Fruit fly (Drosophila melanogaster) whole organism, embryonic: Measurements from ENCODE around the gene usp.

Source experiments
- Atf6 ChIP-seq: fragments of 200-800 bp; sonication (Bioruptor generic); IDR thresholded peaks from 2 replicates; pipeline ENCODE4 v1.3.6; 2022; ENCODE audit warnings: missing biosample characterization, missing genetic modification characterization
- B-H1 ChIP-seq: fragments of 200-800 bp; sonication (Bioruptor generic); IDR thresholded peaks from 3 replicates; pipeline ENCODE4 v1.3.6; 2022; ENCODE audit warnings: missing biosample characterization, missing genetic modification characterization
- CG10543 ChIP-seq: fragments of 200-800 bp; sonication (Bioruptor generic); optimal IDR thresholded peaks from 3 replicates; lab custom pipeline; 2017; ENCODE audit warnings: missing biosample characterization, mild to moderate bottlenecking, missing genetic modification characterization, moderate library complexity
- CG12659 ChIP-seq: fragments of 200-800 bp; sonication (Bioruptor generic); optimal IDR thresholded peaks from 3 replicates; lab custom pipeline; 2017; ENCODE audit warnings: mild to moderate bottlenecking, missing biosample characterization, missing genetic modification reagents, missing genetic modification characterization
- CG12942 ChIP-seq: fragments of 200-800 bp; sonication (Bioruptor generic); optimal IDR thresholded peaks from 3 replicates; lab custom pipeline; 2016; ENCODE audit warnings: missing biosample characterization, missing genetic modification characterization
- CG1603 ChIP-seq: fragments of 200-800 bp; sonication (Bioruptor generic); optimal IDR thresholded peaks from 2 replicates; lab custom pipeline; 2019; ENCODE audit warnings: missing biosample characterization, mild to moderate bottlenecking, missing genetic modification characterization, moderate library complexity
- CG16863 ChIP-seq: fragments of 200-800 bp; sonication (Bioruptor generic); optimal IDR thresholded peaks from 3 replicates; lab custom pipeline; 2016; ENCODE audit warnings: missing biosample characterization, missing genetic modification characterization
- CG1832 ChIP-seq: fragments of 200-800 bp; sonication (Bioruptor generic); optimal IDR thresholded peaks from 2 replicates; lab custom pipeline; 2017; ENCODE audit warnings: missing biosample characterization, mild to moderate bottlenecking, missing genetic modification characterization, inconsistent platforms
- CG18619 ChIP-seq: fragments of 200-800 bp; sonication (Bioruptor generic); optimal IDR thresholded peaks from 3 replicates; lab custom pipeline; 2017; ENCODE audit warnings: missing biosample characterization, mild to moderate bottlenecking, missing genetic modification characterization
- CG31365 ChIP-seq: fragments of 200-800 bp; sonication (Bioruptor generic); optimal IDR thresholded peaks from 2 replicates; lab custom pipeline; 2018; ENCODE audit warnings: missing biosample characterization, mild to moderate bottlenecking, missing genetic modification characterization
- CG4282 ChIP-seq: fragments of 200-800 bp; sonication (Bioruptor generic); optimal IDR thresholded peaks from 2 replicates; lab custom pipeline; 2016; ENCODE audit warnings: missing biosample characterization, missing genetic modification characterization
- CG6654 ChIP-seq: fragments of 200-800 bp; sonication (Bioruptor generic); optimal IDR thresholded peaks from 2 replicates; lab custom pipeline; 2017; ENCODE audit warnings: missing biosample characterization, mild to moderate bottlenecking, missing genetic modification characterization
- CG7839 ChIP-seq: fragments of 200-800 bp; sonication (Bioruptor generic); optimal IDR thresholded peaks from 3 replicates; lab custom pipeline; 2018; ENCODE audit warnings: missing biosample characterization, mild to moderate bottlenecking, missing genetic modification characterization, moderate library complexity
- CG8924 ChIP-seq: fragments of 200-800 bp; optimal IDR thresholded peaks from 3 replicates; lab custom pipeline; 2019; ENCODE audit warnings: missing biosample characterization, mild to moderate bottlenecking, missing genetic modification characterization, moderate library complexity
- CTCF ChIP-seq: fragments of 200-800 bp; sonication (Bioruptor generic); optimal IDR thresholded peaks from 2 replicates; lab custom pipeline; 2017; ENCODE audit warnings: missing biosample characterization, mild to moderate bottlenecking, missing genetic modification characterization, moderate library complexity
- CkIIα-i1 ChIP-seq: fragments of 200-800 bp; sonication (Bioruptor generic); IDR thresholded peaks from 2 replicates; pipeline ENCODE4 v1.3.6; 2022; ENCODE audit warnings: missing biosample characterization, missing genetic modification characterization
- CoRest ChIP-seq: fragments of 200-800 bp; sonication (Bioruptor generic); optimal IDR thresholded peaks from 3 replicates; lab custom pipeline; 2018; ENCODE audit warnings: missing biosample characterization, mild to moderate bottlenecking, missing genetic modification characterization, moderate library complexity
- D19B ChIP-seq: fragments of 200-800 bp; sonication (Bioruptor generic); optimal IDR thresholded peaks from 2 replicates; lab custom pipeline; 2017; ENCODE audit warnings: missing biosample characterization, mild to moderate bottlenecking, missing genetic modification characterization
- E2f2 ChIP-seq: fragments of 200-800 bp; sonication (Bioruptor generic); IDR thresholded peaks from 2 replicates; pipeline ENCODE4 v1.3.6; 2022; ENCODE audit warnings: missing biosample characterization, missing genetic modification characterization
- Fer3 ChIP-seq: fragments of 200-800 bp; sonication (Bioruptor generic); optimal IDR thresholded peaks from 2 replicates; lab custom pipeline; 2018; ENCODE audit warnings: missing biosample characterization, mild to moderate bottlenecking, missing genetic modification characterization, moderate library complexity
- Gsc ChIP-seq: fragments of 200-800 bp; sonication (Bioruptor generic); IDR thresholded peaks from 2 replicates; pipeline ENCODE4 v1.3.6; 2022; ENCODE audit warnings: missing biosample characterization, missing genetic modification characterization
- H2.0 ChIP-seq: fragments of 200-800 bp; sonication (Bioruptor generic); IDR thresholded peaks from 2 replicates; pipeline ENCODE4 v1.3.6; 2022; ENCODE audit warnings: missing biosample characterization, missing genetic modification characterization
- Lim3 ChIP-seq: fragments of 200-800 bp; sonication (Bioruptor generic); IDR thresholded peaks from 2 replicates; pipeline ENCODE4 v1.3.6; 2022; ENCODE audit warnings: missing biosample characterization, missing genetic modification characterization
- Ravus ChIP-seq: fragments of 200-800 bp; sonication (Bioruptor generic); IDR thresholded peaks from 2 replicates; pipeline ENCODE4 v1.3.6; 2022; ENCODE audit warnings: missing biosample characterization, missing genetic modification characterization
- YL-1 ChIP-seq: fragments of 200-800 bp; sonication (Bioruptor generic); optimal IDR thresholded peaks from 3 replicates; lab custom pipeline; 2017; ENCODE audit warnings: missing biosample characterization, mild to moderate bottlenecking, missing genetic modification characterization
- abd-A ChIP-seq: fragments of 200-800 bp; sonication (Bioruptor generic); optimal IDR thresholded peaks from 3 replicates; lab custom pipeline; 2019; ENCODE audit warnings: missing biosample characterization, mild to moderate bottlenecking, missing genetic modification characterization, moderate library complexity
- amos ChIP-seq: fragments of 200-800 bp; sonication (Bioruptor generic); IDR thresholded peaks from 2 replicates; pipeline ENCODE4 v1.3.6; 2022; ENCODE audit warnings: missing biosample characterization, missing genetic modification characterization; ENCODE audit not compliant: partially characterized antibody
- bab2 ChIP-seq: fragments of 200-800 bp; sonication (Bioruptor generic); optimal IDR thresholded peaks from 2 replicates; lab custom pipeline; 2016; ENCODE audit warnings: missing biosample characterization, missing genetic modification characterization
- cato ChIP-seq: fragments of 200-800 bp; sonication (Bioruptor generic); optimal IDR thresholded peaks from 2 replicates; lab custom pipeline; 2016; ENCODE audit warnings: missing biosample characterization, missing genetic modification characterization, borderline replicate concordance
- caup ChIP-seq: fragments of 200-800 bp; sonication (Bioruptor generic); optimal IDR thresholded peaks from 3 replicates; lab custom pipeline; 2017; ENCODE audit warnings: missing biosample characterization, mild to moderate bottlenecking, missing genetic modification characterization, moderate library complexity; ENCODE audit not compliant: severe bottlenecking
- chm ChIP-seq: fragments of 200-800 bp; sonication (Bioruptor generic); IDR thresholded peaks from 2 replicates; pipeline ENCODE4 v1.3.6; 2022; ENCODE audit warnings: missing biosample characterization, missing genetic modification characterization
- chn ChIP-seq: fragments of 200-800 bp; sonication (Bioruptor generic); optimal IDR thresholded peaks from 2 replicates; lab custom pipeline; 2016; ENCODE audit warnings: missing biosample characterization, missing genetic modification characterization
- corto ChIP-seq: fragments of 200-800 bp; sonication (Bioruptor generic); optimal IDR thresholded peaks from 2 replicates; lab custom pipeline; 2016; ENCODE audit warnings: missing biosample characterization, mild to moderate bottlenecking, missing genetic modification characterization, moderate library complexity
- crc ChIP-seq: fragments of 200-800 bp; sonication (Bioruptor generic); optimal IDR thresholded peaks from 2 replicates; lab custom pipeline; 2016; ENCODE audit warnings: missing biosample characterization, missing genetic modification characterization
- ems ChIP-seq: fragments of 200-800 bp; sonication (Bioruptor generic); optimal IDR thresholded peaks from 3 replicates; lab custom pipeline; 2016; ENCODE audit warnings: missing biosample characterization, missing genetic modification characterization
- esg ChIP-seq: fragments of 200-800 bp; sonication (Bioruptor generic); conservative IDR thresholded peaks from 2 replicates; pipeline ENCODE4 v1.3.6; 2022; ENCODE audit warnings: missing biosample characterization, missing genetic modification characterization
- fu2 ChIP-seq: fragments of 200-800 bp; sonication (Bioruptor generic); optimal IDR thresholded peaks from 2 replicates; lab custom pipeline; 2016; ENCODE audit warnings: missing biosample characterization, missing genetic modification characterization
- gem ChIP-seq: fragments of 200-800 bp; sonication (Bioruptor generic); optimal IDR thresholded peaks from 2 replicates; lab custom pipeline; 2019; ENCODE audit warnings: missing biosample characterization, mild to moderate bottlenecking, missing genetic modification characterization, moderate library complexity
- gro ChIP-seq: fragments of 200-800 bp; sonication (Bioruptor generic); optimal IDR thresholded peaks from 2 replicates; lab custom pipeline; 2016; ENCODE audit warnings: missing biosample characterization, missing genetic modification characterization
- ham ChIP-seq: fragments of 200-800 bp; sonication (Bioruptor generic); IDR thresholded peaks from 2 replicates; pipeline ENCODE4 v1.3.6; 2022; ENCODE audit warnings: missing biosample characterization, missing genetic modification characterization
- inv ChIP-seq: fragments of 200-800 bp; sonication (Bioruptor generic); IDR thresholded peaks from 2 replicates; pipeline ENCODE4 v1.3.6; 2022; ENCODE audit warnings: missing biosample characterization, missing genetic modification characterization; ENCODE audit not compliant: partially characterized antibody
- jigr1 ChIP-seq: fragments of 200-800 bp; sonication (Bioruptor generic); IDR thresholded peaks from 3 replicates; pipeline ENCODE4 v1.3.6; 2022; ENCODE audit warnings: missing biosample characterization, missing genetic modification characterization
- lilli ChIP-seq: fragments of 200-800 bp; sonication (Bioruptor generic); optimal IDR thresholded peaks from 3 replicates; lab custom pipeline; 2016; ENCODE audit warnings: missing biosample characterization, missing genetic modification characterization
- onecut ChIP-seq: fragments of 200-800 bp; sonication (Bioruptor generic); IDR thresholded peaks from 2 replicates; pipeline ENCODE4 v1.3.6; 2022; ENCODE audit warnings: missing biosample characterization, missing genetic modification characterization
- p53 ChIP-seq: fragments of 200-800 bp; sonication (Bioruptor generic); optimal IDR thresholded peaks from 2 replicates; lab custom pipeline; 2016; ENCODE audit warnings: missing biosample characterization, missing genetic modification characterization
- pan ChIP-seq, 4 experiments: fragments of >200 bp in 3 of 4; fragments of 200-800 bp in 1 of 4; sonication (Bioruptor generic) in 1 of 4; optimal IDR thresholded peaks in 3 of 4; IDR thresholded peaks in 1 of 4; 2 replicates each; pipeline versions ENCODE4 v1.3.6 to Lab custom; 2017 to 2022; ENCODE audit warnings: missing biosample characterization in 2 of 4, missing genetic modification characterization in 2 of 4, mixed read lengths in 1 of 4
- pfk ChIP-seq: fragments of 200-800 bp; sonication (Bioruptor generic); optimal IDR thresholded peaks from 2 replicates; lab custom pipeline; 2018; ENCODE audit warnings: missing biosample characterization, mild to moderate bottlenecking, missing genetic modification characterization, moderate library complexity
- tap ChIP-seq: fragments of 200-800 bp; optimal IDR thresholded peaks from 3 replicates; lab custom pipeline; 2019; ENCODE audit warnings: missing biosample characterization, mild to moderate bottlenecking, missing genetic modification characterization, moderate library complexity
- wek ChIP-seq: fragments of 200-800 bp; sonication (Bioruptor generic); optimal IDR thresholded peaks from 3 replicates; lab custom pipeline; 2018; ENCODE audit warnings: missing biosample characterization, mild to moderate bottlenecking, missing genetic modification characterization, moderate library complexity
- yki ChIP-seq: fragments of >200 bp; optimal IDR thresholded peaks from 3 replicates; lab custom pipeline; 2018

The usp gene

dm6 chrX:2010010-2010873 is 31.9 kb downstream of the usp start, which contains the start of gene east (continued):
- TF ChIP-seq CG1832 (GFP tag; lab: Kevin White, UChicago), result no peak
- TF ChIP-seq ham, result no peak
- TF ChIP-seq pfk, result no peak
- TF ChIP-seq Fer3 (tag; lab: Kevin White, UChicago), result peak; percentile 18
- no peak for TF ChIP-seq ems (GFP tag; lab: Kevin White, UChicago)
- TF ChIP-seq inv (GFP tag; lab: Robert Waterston, UW), result no peak
- TF ChIP-seq crc (GFP tag; lab: Kevin White, UChicago), result no peak
- TF ChIP-seq bab2, result no peak
- TF ChIP-seq lilli (GFP tag; lab: Kevin White, UChicago), result no peak
- TF ChIP-seq CG18619, result no peak
- TF ChIP-seq tap, result peak; percentile 7
- no peak for TF ChIP-seq Gsc (GFP tag; lab: Robert Waterston, UW)
- no peak for TF ChIP-seq CG4282 (GFP tag; lab: Kevin White, UChicago)
- TF ChIP-seq gem, result no peak
- TF ChIP-seq esg (GFP tag; lab: Robert Waterston, UW), result no peak
- TF ChIP-seq corto, result no peak
- TF ChIP-seq CG1603 (tag; lab: Kevin White, UChicago), result no peak
- TF ChIP-seq CkIIα-i1, result no peak
- no peak for TF ChIP-seq fu2 (GFP tag; lab: Kevin White, UChicago)
- peak; percentile 62 for TF ChIP-seq abd-A (tag; lab: Kevin White, UChicago)
- no peak for TF ChIP-seq E2f2
- 0 out of 2 replicates have a peak, but pooled peaks have one; percentile 31 for TF ChIP-seq chm (GFP tag; lab: Robert Waterston, UW)
- no peak for TF ChIP-seq yki (lab: Kevin White, UChicago)
- TF ChIP-seq jigr1 (GFP tag; lab: Robert Waterston, UW), result no peak
- no peak for TF ChIP-seq CG8924 (tag; lab: Kevin White, UChicago)
- peak; percentile 6 for TF ChIP-seq CG12659 (GFP tag; lab: Kevin White, UChicago)
- TF ChIP-seq CTCF (GFP tag; lab: Kevin White, UChicago), result no peak
- TF ChIP-seq CG10543 (GFP tag; lab: Kevin White, UChicago), result peak; percentile 46
- peak; percentile 70 for TF ChIP-seq YL-1 (GFP tag; lab: Kevin White, UChicago)
- TF ChIP-seq onecut (GFP tag; lab: Robert Waterston, UW), result no peak
- no peak for TF ChIP-seq CG7839
- TF ChIP-seq caup (GFP tag; lab: Kevin White, UChicago), result no peak
- TF ChIP-seq CG12942 (GFP tag; lab: Kevin White, UChicago), result no peak
- TF ChIP-seq Ravus (GFP tag; lab: Robert Waterston, UW), result no peak
- no peak for TF ChIP-seq CG16863 (GFP tag; lab: Kevin White, UChicago)
- TF ChIP-seq CG31365 (tag; lab: Kevin White, UChicago), result no peak
- no peak for TF ChIP-seq p53 (GFP tag; lab: Kevin White, UChicago)
- no peak for TF ChIP-seq chn (GFP tag; lab: Kevin White, UChicago)
- no peak for TF ChIP-seq cato (GFP tag; lab: Kevin White, UChicago)
- TF ChIP-seq amos (GFP tag; lab: Robert Waterston, UW), result no peak
- TF ChIP-seq CG6654 (GFP tag; lab: Kevin White, UChicago), result no peak
- no peak for TF ChIP-seq gro (GFP tag; lab: Kevin White, UChicago)
- TF ChIP-seq B-H1 (GFP tag; lab: Robert Waterston, UW), result no peak
- TF ChIP-seq Lim3 (GFP tag; lab: Robert Waterston, UW), result no peak
- TF ChIP-seq H2.0 (GFP tag; lab: Robert Waterston, UW), result no peak
- TF ChIP-seq wek, result no peak
- TF ChIP-seq CoRest (tag; lab: Kevin White, UChicago), result peak; percentile 10
- TF ChIP-seq Atf6 (GFP tag; lab: Robert Waterston, UW), result 0 out of 2 replicates have a peak, but pooled peaks have one; percentile 26
- no peak for TF ChIP-seq pan (optimal IDR thresholded peaks at IDR 0.05; lab: Kevin White, UChicago)
- peak in 1 of 2 experiments; percentile 12 for TF ChIP-seq pan (GFP tag; optimal IDR thresholded peaks at IDR 0.05 in 1 of 2, IDR thresholded peaks at IDR 0.05 in 1 of 2)
- no peak for TF ChIP-seq D19B
